Fruit fly (Drosophila melanogaster) ovary, adult (tissue): Measurements from ENCODE around the gene slam.

Experiments used
- CG17801 ChIP-seq: fragments of 200-800 bp; optimal IDR thresholded peaks from 2 replicates; lab custom pipeline; 2019; ENCODE audit warnings: missing biosample characterization, mild to moderate bottlenecking, missing genetic modification characterization, moderate library complexity; ENCODE audit not compliant: partially characterized antibody

The slam gene

DNA sequence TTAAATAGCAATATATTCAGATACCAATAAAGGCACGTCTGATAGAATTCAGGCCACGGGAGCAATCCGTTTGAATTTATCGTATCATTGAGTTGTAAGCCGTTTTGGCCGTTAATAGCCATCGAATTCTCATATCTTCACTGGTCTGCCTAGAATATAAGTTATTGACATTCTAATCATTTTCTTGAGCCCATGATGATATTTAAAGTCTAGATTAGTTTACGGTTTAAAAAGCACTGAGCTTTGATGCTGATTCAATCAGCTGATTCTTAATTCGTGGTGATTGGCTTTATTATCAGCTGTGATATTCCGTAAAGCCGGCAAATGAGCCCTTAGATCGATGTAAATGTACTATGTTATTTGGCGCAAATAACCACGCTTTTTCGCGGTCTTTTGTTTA lies at the start of gene slam:
Gene slam (plus strand): TSS at position 301 of the 400 bp plus-strand sequence.
- TF ChIP-seq CG17801 (GFP tag; lab: Kevin White, UChicago): no peak

dm6 chr2L:6323536-6324385 lies 48.4 kb upstream of the slam start, which contains the start of gene PDZ-GEF:
PDZ-GEF (plus strand) TSS chr2L:6323767.
- no peak for TF ChIP-seq CG17801 (GFP tag; lab: Kevin White, UChicago)

- TF ChIP-seq CG17801 (GFP tag; lab: Kevin White, UChicago): peak; percentile 89
Measured at dm6 chr2L:6324386-6324744, 47.8 kb upstream of the slam start.

- no peak for TF ChIP-seq CG17801 (GFP tag; lab: Kevin White, UChicago)
Measured at dm6 chr2L:6337843-6338366, 34.3 kb upstream of the slam start.

- peak; percentile 42 for TF ChIP-seq CG17801 (GFP tag; lab: Kevin White, UChicago)
Measured at dm6 chr2L:6338367-6338975, 33.7 kb upstream of the slam start, which contains the start of the genes Pez and Cpr. Pez (minus strand) TSS chr2L:6338671. Cpr (plus strand) TSS chr2L:6338836.

DNA sequence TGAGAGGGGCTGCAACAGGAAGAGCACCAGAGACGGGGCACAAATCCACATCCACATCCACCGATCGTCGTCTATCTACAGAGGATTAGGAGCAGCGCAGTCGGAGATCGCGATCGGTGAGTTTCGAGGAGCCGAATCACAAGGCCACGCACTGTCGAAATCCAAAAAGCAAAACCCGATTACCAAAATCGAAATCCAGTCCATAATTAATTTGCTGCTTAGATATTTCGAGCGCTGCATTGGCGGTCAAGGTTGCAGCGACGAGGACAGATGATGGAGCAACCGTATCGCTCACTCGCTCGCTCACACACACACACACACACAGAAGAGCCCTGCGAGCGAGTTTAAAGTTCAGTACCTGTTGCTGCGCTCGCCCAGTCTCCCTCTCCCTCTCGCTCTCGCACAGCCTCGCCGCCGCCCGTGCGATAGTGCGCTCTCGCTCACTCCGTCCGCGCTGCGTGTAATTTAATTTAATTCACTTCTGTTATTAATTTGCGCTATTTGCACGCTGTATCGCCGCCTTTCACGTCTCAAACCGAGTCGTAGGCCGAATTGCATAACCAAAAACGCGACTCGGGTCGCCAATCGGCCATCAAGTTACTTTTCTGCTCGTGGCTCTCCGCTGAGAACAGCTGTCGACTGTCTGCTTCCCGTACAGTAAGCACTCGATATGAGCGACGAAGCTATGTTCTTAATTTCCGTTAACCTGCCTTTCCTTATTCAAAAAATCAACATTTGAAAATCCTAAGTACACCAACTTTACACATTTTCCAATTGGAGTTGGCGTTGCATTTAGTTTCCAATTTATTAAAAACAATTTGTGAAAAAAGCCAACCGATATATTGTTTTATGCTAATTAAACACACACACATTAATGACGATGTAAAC lies 32.9 kb upstream of the slam start:
- TF ChIP-seq CG17801 (GFP tag; lab: Kevin White, UChicago): peak; percentile 28

dm6 chr2L:6340222-6340725 lies 31.9 kb upstream of the slam start:
- TF ChIP-seq CG17801 (GFP tag; lab: Kevin White, UChicago): no peak

DNA sequence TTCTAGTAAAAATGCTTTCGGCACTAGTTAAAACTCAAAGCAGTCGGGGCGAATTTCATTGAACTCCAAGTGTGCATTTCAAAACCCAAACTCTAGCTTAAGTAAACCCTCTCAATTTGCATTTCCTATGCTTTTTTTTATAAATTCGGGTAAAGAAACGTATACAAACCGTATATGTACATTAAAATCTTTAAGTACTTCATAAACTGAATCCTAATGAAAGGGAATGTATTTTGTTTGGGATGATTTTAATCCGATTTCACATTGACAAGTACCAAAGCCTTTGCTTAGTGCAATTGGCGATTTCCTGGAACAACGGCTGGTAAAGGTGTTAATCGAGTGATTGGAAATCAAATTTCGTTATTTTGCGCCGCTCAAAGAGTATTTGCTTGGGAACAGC lies 30.9 kb upstream of the slam start:
- TF ChIP-seq CG17801 (GFP tag; lab: Kevin White, UChicago): no peak

- no peak for TF ChIP-seq CG17801 (GFP tag; lab: Kevin White, UChicago)
Measured at dm6 chr2L:6343084-6343873, 28.9 kb upstream of the slam start.

DNA sequence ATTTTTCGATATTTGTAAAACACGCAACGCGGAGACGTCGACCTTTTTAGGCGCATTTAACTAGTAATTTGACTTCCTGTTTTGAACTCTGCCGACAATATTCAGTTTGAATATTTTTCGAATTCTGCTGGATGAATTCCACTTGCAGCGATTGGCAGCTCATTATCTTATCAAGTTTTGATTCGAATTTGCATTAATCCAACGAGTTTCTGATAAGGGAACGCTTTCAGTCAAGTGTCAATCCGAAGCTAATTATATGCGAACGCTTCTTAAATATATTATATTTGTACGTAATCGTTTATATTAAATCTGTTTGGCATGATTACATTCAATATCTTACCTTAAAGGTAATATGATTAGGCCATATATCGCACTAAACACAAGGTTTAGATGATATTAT lies 23.9 kb upstream of the slam start, which contains the start of gene CG9497:
Gene CG9497 (minus strand): TSS at position 101 of the 400 bp plus-strand sequence.
- no peak for TF ChIP-seq CG17801 (GFP tag; lab: Kevin White, UChicago)

DNA sequence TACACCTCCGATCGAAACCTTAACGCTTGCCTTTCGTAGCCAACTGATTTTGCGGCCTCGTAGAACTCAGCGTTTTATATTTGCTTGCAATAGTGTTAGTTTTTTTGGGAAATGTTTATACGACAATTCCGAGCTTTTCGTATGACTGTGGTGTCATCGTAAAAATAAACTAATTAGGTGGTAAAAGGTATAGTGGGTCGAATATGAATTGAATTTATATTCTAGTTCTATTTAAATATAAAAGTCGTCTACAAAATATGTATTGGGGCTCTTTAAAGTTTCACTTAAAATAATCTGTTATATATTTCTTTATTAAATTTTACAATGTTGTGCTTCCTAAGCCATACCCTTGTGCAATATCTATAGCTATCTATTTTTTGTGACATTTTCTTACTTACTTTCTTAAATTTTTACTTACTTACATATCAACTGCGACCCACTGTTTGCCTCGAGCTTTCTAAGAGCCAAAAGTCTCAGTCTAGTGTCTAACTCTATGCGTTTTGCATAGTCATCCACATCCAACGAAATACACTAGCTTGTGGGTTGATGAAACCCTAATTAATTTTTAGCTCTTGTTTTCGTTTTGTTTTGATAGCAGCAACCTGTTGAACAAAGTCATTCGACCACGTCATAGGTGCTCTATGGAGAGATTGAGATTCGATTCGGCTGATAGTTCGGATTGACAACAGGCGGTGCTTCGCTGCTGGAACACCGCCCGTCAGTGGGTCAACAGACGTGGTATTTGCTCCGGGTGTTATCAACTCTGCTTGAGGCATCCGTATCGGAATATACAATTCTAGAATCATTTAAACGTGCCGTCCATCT lies 21.0 kb upstream of the slam start, which contains the start of gene CG9498:
Gene CG9498 (minus strand): TSS at position 51 of the 825 bp plus-strand sequence.
- TF ChIP-seq CG17801 (GFP tag; lab: Kevin White, UChicago): peak; percentile 9

DNA sequence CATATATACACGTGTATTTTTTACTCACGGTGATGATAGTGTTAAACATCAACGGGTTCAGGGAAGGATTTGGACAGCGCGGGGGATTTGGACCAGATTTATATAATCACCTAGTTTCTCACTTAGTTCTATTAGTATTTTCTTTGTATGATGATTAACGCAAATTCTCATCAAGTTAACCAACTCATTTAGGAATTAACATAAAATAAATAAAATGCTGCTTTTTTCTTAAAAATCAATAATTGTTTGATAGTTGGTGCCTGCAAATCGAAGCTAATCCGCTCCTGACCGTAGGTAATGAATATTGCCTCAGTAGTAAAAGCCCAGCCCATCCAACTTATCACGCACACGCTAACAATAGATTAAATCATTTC lies 20.4 kb upstream of the slam start:
- peak; percentile 67 for TF ChIP-seq CG17801 (GFP tag; lab: Kevin White, UChicago)

dm6 chr2L:6354231-6354630 lies 18.0 kb upstream of the slam start, which contains the start of gene ppk7:
ppk7 (minus strand) TSS chr2L:6354331.
- TF ChIP-seq CG17801 (GFP tag; lab: Kevin White, UChicago): no peak
